Worm (Caenorhabditis elegans): Measurements from ENCODE around the gene Y116A8C.20.

DNA sequence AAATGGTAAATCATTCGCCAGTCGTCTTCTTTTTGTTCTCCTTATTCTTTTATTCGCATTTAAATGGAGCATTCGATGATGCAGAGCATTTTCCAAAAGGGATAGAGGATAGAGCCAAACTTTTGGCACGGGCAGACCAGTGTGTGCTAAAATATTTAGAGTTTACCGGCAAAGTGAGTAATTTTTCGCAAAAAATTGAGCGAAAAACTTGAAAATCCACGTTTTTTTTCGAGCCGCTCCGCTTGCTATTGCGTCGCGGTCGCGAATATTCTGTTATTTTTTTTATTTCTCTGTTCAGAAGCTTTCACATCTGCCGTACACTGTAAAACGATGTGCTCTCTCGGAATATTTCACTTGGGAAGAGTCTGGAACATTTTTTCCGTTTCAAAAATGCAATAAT is 48.1 kb downstream of the Y116A8C.20 start, which contains the start of gene Y116A8C.43:
- TF ChIP-seq ama-1 (optimal IDR thresholded peaks at IDR 0.05) (no peak), ttx-3 (tag; optimal IDR thresholded peaks at IDR 0.05) (no peak), sox-4 (tag; optimal IDR thresholded peaks at IDR 0.05) (no peak), K02D7.2 (tag; optimal IDR thresholded peaks at IDR 0.05) (no peak), tbx-2 (tag; optimal IDR thresholded peaks at IDR 0.05) (no peak), pros-1 (tag; optimal IDR thresholded peaks at IDR 0.05) (no peak), eyg-1 (tag; optimal IDR thresholded peaks at IDR 0.05) (no peak)

Measured in whole organism, late embryonic.